Worm (Caenorhabditis elegans) whole organism, L2 larva: Measurements from ENCODE around the gene W04H10.2.
"Not testable (repeated sequence)": the region's sequence is repeated elsewhere in the genome, so short reads cannot be mapped to it uniquely, and the experiment has no call there.

ENCODE experiments used
- C34F6.9 ChIP-seq: fragments of 150-350 bp; optimal IDR thresholded peaks from 2 replicates; lab custom pipeline; 2014; ENCODE audit warnings: missing biosample characterization, missing genetic modification characterization
- F13H6.1 ChIP-seq: sonication (generic microtip); optimal IDR thresholded peaks from 2 replicates; lab custom pipeline; 2016; ENCODE audit warnings: missing genetic modification characterization, missing compliant biosample characterization
- R02D3.7 ChIP-seq: fragments of 150-350 bp; optimal IDR thresholded peaks from 2 replicates; lab custom pipeline; 2014; ENCODE audit warnings: missing biosample characterization, missing genetic modification characterization
- Y55F3AM.14 ChIP-seq: fragments of 200-800 bp; sonication (Bioruptor generic); optimal IDR thresholded peaks from 2 replicates; lab custom pipeline; 2018; ENCODE audit warnings: mild to moderate bottlenecking, missing genetic modification characterization, missing compliant biosample characterization
- ZK546.5 ChIP-seq: sonication (generic microtip); optimal IDR thresholded peaks from 2 replicates; lab custom pipeline; 2017; ENCODE audit warnings: missing biosample characterization, missing genetic modification characterization
- alr-1 ChIP-seq: fragments of 150-350 bp; optimal IDR thresholded peaks from 2 replicates; lab custom pipeline; 2014; ENCODE audit warnings: missing biosample characterization, missing genetic modification characterization
- aly-2 ChIP-seq: fragments of 150-350 bp; optimal IDR thresholded peaks from 2 replicates; lab custom pipeline; 2014; ENCODE audit warnings: missing biosample characterization, missing genetic modification characterization
- ama-1 ChIP-seq: fragments of 150-350 bp; optimal IDR thresholded peaks from 2 replicates; lab custom pipeline; 2018; ENCODE audit warnings: inconsistent platforms
- blmp-1 ChIP-seq: sonication (generic microtip); optimal IDR thresholded peaks from 2 replicates; lab custom pipeline; 2017; ENCODE audit warnings: missing genetic modification characterization, mild to moderate bottlenecking, missing compliant biosample characterization, antibody characterized with exemption, moderate library complexity; ENCODE audit not compliant: insufficient read depth
- ceh-16 ChIP-seq: fragments of 150-350 bp; optimal IDR thresholded peaks from 2 replicates; lab custom pipeline; 2014; ENCODE audit warnings: missing biosample characterization, missing genetic modification characterization
- ceh-82 ChIP-seq: fragments of 150-350 bp; optimal IDR thresholded peaks from 2 replicates; lab custom pipeline; 2014; ENCODE audit warnings: missing biosample characterization, missing genetic modification characterization
- crh-2 ChIP-seq: sonication (generic microtip); optimal IDR thresholded peaks from 2 replicates; lab custom pipeline; 2017; ENCODE audit warnings: missing biosample characterization, missing genetic modification characterization
- egl-27 ChIP-seq: sonication (generic microtip); optimal IDR thresholded peaks from 3 replicates; lab custom pipeline; 2017; ENCODE audit warnings: missing biosample characterization, missing genetic modification reagents, missing genetic modification characterization
- elt-3 ChIP-seq: sonication (generic microtip); optimal IDR thresholded peaks from 2 replicates; lab custom pipeline; 2017; ENCODE audit warnings: missing biosample characterization, missing genetic modification characterization
- fos-1 ChIP-seq: fragments of 150-350 bp; optimal IDR thresholded peaks from 2 replicates; lab custom pipeline; 2014; ENCODE audit warnings: missing biosample characterization, missing genetic modification characterization
- gmeb-1 ChIP-seq: fragments of 150-350 bp; optimal IDR thresholded peaks from 2 replicates; lab custom pipeline; 2014; ENCODE audit warnings: missing biosample characterization, missing genetic modification characterization
- lin-11 ChIP-seq: fragments of 150-350 bp; sonication (generic microtip); optimal IDR thresholded peaks from 2 replicates; lab custom pipeline; 2014; ENCODE audit warnings: missing biosample characterization, missing genetic modification characterization, inconsistent platforms, mixed read lengths
- lin-13 ChIP-seq: fragments of 150-350 bp; optimal IDR thresholded peaks from 2 replicates; lab custom pipeline; 2014; ENCODE audit warnings: missing biosample characterization, missing genetic modification reagents, missing genetic modification characterization
- lin-39 ChIP-seq: fragments of 150-350 bp; optimal IDR thresholded peaks from 2 replicates; lab custom pipeline; 2014; ENCODE audit warnings: missing biosample characterization, missing genetic modification reagents, missing genetic modification characterization
- lsy-2 ChIP-seq, 2 experiments: fragments of 150-350 bp in 1 of 2; sonication (generic microtip) in 1 of 2; optimal IDR thresholded peaks; 2 replicates each; lab custom pipeline; 2014 to 2017; ENCODE audit warnings: missing biosample characterization in 2 of 2, missing genetic modification characterization in 2 of 2
- mab-5 ChIP-seq: fragments of 150-350 bp; optimal IDR thresholded peaks from 2 replicates; lab custom pipeline; 2014; ENCODE audit warnings: missing biosample characterization, missing genetic modification characterization
- mbf-1 ChIP-seq: sonication (generic microtip); optimal IDR thresholded peaks from 2 replicates; lab custom pipeline; 2017; ENCODE audit warnings: missing biosample characterization, missing genetic modification characterization
- mdl-1 ChIP-seq, 2 experiments: fragments of 150-350 bp in 1 of 2; sonication (generic microtip) in 1 of 2; optimal IDR thresholded peaks; 2 replicates each; lab custom pipeline; 2017; ENCODE audit warnings: missing biosample characterization in 2 of 2, missing genetic modification characterization in 2 of 2
- nhr-10 ChIP-seq: sonication (generic microtip); optimal IDR thresholded peaks from 2 replicates; lab custom pipeline; 2017; ENCODE audit warnings: missing biosample characterization, missing genetic modification characterization
- nhr-11 ChIP-seq: fragments of 150-350 bp; optimal IDR thresholded peaks from 2 replicates; lab custom pipeline; 2014; ENCODE audit warnings: missing biosample characterization, missing genetic modification characterization
- nhr-12 ChIP-seq: fragments of 150-350 bp; optimal IDR thresholded peaks from 2 replicates; lab custom pipeline; 2014; ENCODE audit warnings: missing biosample characterization, missing genetic modification characterization
- nhr-129 ChIP-seq: fragments of 150-350 bp; optimal IDR thresholded peaks from 2 replicates; lab custom pipeline; 2014; ENCODE audit warnings: missing biosample characterization, missing genetic modification characterization
- nhr-21 ChIP-seq: fragments of 150-350 bp; optimal IDR thresholded peaks from 2 replicates; lab custom pipeline; 2014; ENCODE audit warnings: missing biosample characterization, missing genetic modification characterization
- nhr-25 ChIP-seq: fragments of 150-350 bp; sonication (generic microtip); optimal IDR thresholded peaks from 3 replicates; lab custom pipeline; 2014; ENCODE audit warnings: missing biosample characterization, missing genetic modification characterization
- nhr-6 ChIP-seq: fragments of 150-350 bp; optimal IDR thresholded peaks from 2 replicates; lab custom pipeline; 2014; ENCODE audit warnings: missing biosample characterization, missing genetic modification characterization
- nhr-77 ChIP-seq: fragments of 150-350 bp; optimal IDR thresholded peaks from 2 replicates; lab custom pipeline; 2014; ENCODE audit warnings: missing biosample characterization, missing genetic modification characterization
- peb-1 ChIP-seq: fragments of 150-350 bp; optimal IDR thresholded peaks from 2 replicates; lab custom pipeline; 2014; ENCODE audit warnings: missing biosample characterization, missing genetic modification characterization
- skn-1 ChIP-seq: sonication (generic microtip); optimal IDR thresholded peaks from 2 replicates; lab custom pipeline; 2017; ENCODE audit warnings: missing biosample characterization, missing genetic modification characterization
- sma-3 ChIP-seq: sonication (generic microtip); optimal IDR thresholded peaks from 2 replicates; lab custom pipeline; 2016; ENCODE audit warnings: missing genetic modification reagents, missing genetic modification characterization, missing compliant biosample characterization
- sma-9 ChIP-seq, 2 experiments: fragments of 150-350 bp in 1 of 2; sonication (generic microtip) in 1 of 2; optimal IDR thresholded peaks; 2 replicates each; lab custom pipeline; 2014 to 2016; ENCODE audit warnings: missing genetic modification characterization in 2 of 2, mild to moderate bottlenecking in 1 of 2, missing biosample characterization in 1 of 2, missing compliant biosample characterization in 1 of 2, missing genetic modification reagents in 1 of 2, moderate library complexity in 1 of 2
- snpc-4 ChIP-seq: fragments of 150-350 bp; optimal IDR thresholded peaks from 2 replicates; lab custom pipeline; 2014; ENCODE audit warnings: missing biosample characterization, missing genetic modification characterization
- unc-39 ChIP-seq: fragments of 150-350 bp; optimal IDR thresholded peaks from 2 replicates; lab custom pipeline; 2014; ENCODE audit warnings: missing biosample characterization, missing genetic modification characterization
- unc-55 ChIP-seq: fragments of 150-350 bp; sonication (generic microtip); optimal IDR thresholded peaks from 3 replicates; lab custom pipeline; 2014; ENCODE audit warnings: missing biosample characterization, missing genetic modification reagents, missing genetic modification characterization
- unc-62 ChIP-seq: fragments of 150-350 bp; optimal IDR thresholded peaks from 2 replicates; lab custom pipeline; 2014; ENCODE audit warnings: missing biosample characterization, missing genetic modification reagents, missing genetic modification characterization
- ztf-11 ChIP-seq: sonication (generic microtip); optimal IDR thresholded peaks from 2 replicates; lab custom pipeline; 2017; ENCODE audit warnings: missing biosample characterization, missing genetic modification characterization

The W04H10.2 gene

ce11 chrII:587533-587932 lies 17.8 kb upstream of the W04H10.2 start, which contains the start of gene fbxb-34:
Gene fbxb-34 (plus strand): TSS chrII:587833.
- TF ChIP-seq sma-3 (GFP tag; lab: Kevin White, UChicago) (no peak), elt-3 (no peak), fos-1 (tag; lab: Kevin White, UChicago) (no peak), blmp-1 (tag; lab: Kevin White, UChicago) (no peak), unc-55 (GFP tag; lab: Kevin White, UChicago) (no peak), aly-2 (tag; lab: Kevin White, UChicago) (no peak), ama-1 (lab: Kevin White, UChicago) (no peak), nhr-11 (tag; lab: Kevin White, UChicago) (no peak), unc-62 (GFP tag; lab: Kevin White, UChicago) (no peak), lsy-2 (tag; optimal IDR thresholded peaks at IDR 0.05; lab: Kevin White, UChicago) (no peak), ztf-11 (tag; lab: Kevin White, UChicago) (no peak), lin-39 (no peak), snpc-4 (tag; lab: Kevin White, UChicago) (no peak), crh-2 (tag; lab: Kevin White, UChicago) (no peak), alr-1 (tag; lab: Kevin White, UChicago) (no peak), nhr-77 (tag; lab: Kevin White, UChicago) (no peak)

DNA sequence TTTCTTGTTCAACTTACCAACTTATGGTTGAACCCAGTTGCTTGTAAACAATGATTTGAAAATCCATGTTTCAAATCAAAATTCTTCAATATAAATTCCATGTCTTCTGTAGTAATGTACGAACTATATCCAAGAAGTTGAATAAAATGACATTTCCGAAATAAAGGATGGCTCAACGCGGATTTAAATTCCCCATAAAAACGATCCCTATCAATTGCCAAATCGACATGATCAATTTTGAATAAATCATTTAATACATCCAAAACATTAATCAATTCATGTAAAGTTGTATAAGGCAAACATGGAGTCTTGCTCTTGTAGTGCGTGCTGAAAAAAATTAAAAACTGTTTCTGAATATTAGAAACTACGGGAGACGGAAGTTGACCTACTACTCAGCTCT lies 14.3 kb upstream of the W04H10.2 start, which contains the start of gene W08F4.10:
W08F4.10 (minus strand) TSS at position 101 of the 400 bp plus-strand sequence.
- TF ChIP-seq unc-55 (GFP tag; lab: Kevin White, UChicago), result no peak
- TF ChIP-seq sma-9 (GFP tag; optimal IDR thresholded peaks at IDR 0.05; lab: Kevin White, UChicago), result no peak
- no peak for TF ChIP-seq sma-9 (tag; optimal IDR thresholded peaks at IDR 0.05; lab: Kevin White, UChicago)
- TF ChIP-seq nhr-21 (tag; lab: Kevin White, UChicago), result no peak
- no peak for TF ChIP-seq nhr-6 (tag; lab: Kevin White, UChicago)
- no peak for TF ChIP-seq ceh-16 (tag; lab: Kevin White, UChicago)
- no peak for TF ChIP-seq mbf-1 (tag; lab: Kevin White, UChicago)
- no peak for TF ChIP-seq nhr-12
- TF ChIP-seq ama-1 (lab: Kevin White, UChicago), result no peak
- TF ChIP-seq, all 48 proteins: peak for 0

- not testable (repeated sequence) for TF ChIP-seq elt-3; nhr-10 (tag; lab: Kevin White, UChicago); egl-27
Measured at ce11 chrII:593221-593620, 12.1 kb upstream of the W04H10.2 start, which contains the start of gene W08F4.1. Gene W08F4.1 (plus strand): TSS chrII:593521.

DNA sequence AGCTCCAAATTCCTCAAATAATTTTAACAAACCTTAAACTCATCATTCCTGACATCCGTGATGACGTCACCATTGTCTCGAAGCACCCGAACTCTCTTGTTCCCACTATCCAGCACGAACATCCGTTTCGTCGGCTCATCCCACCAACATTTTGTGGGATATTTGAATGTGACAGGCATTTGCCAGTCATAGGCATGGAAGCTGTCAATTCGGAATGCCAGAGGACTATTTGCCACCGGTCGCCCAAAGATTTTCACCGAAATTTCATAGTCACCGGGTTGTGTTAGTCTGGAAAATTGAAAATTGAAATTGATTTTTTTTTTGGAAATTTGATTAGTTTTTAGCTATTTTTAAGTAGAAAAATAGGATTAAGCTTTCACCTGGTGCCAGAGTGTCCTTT lies 8.7 kb upstream of the W04H10.2 start:
- TF ChIP-seq Y55F3AM.14 (GFP tag; lab: Kevin White, UChicago) (no peak), lin-13 (no peak), nhr-11 (tag; lab: Kevin White, UChicago) (no peak), C34F6.9 (tag; lab: Kevin White, UChicago) (no peak), mab-5 (tag; lab: Kevin White, UChicago) (no peak)

DNA sequence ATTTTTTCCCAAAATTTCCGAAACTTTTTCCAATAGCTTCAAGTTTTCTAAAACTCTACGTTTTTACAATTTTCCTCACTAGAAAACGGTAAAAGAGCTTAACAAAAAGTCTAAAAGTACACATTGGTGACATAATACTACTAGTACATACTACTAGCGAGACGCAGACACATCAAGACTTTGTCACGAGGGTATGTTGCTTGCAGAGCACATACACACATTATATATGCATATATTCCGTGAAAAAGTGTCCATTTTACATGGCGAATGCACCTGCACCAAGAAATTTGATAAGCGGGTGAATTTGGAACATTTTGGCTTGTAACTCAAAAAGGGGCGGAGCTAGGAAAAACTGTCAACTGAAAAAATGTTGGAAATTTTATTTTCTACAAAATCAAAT lies 4.1 kb upstream of the W04H10.2 start:
- peak; percentile 49 for TF ChIP-seq egl-27
- TF ChIP-seq snpc-4 (tag; lab: Kevin White, UChicago), result no peak
- TF ChIP-seq nhr-6 (tag; lab: Kevin White, UChicago), result no peak
- TF ChIP-seq sma-9 (GFP tag; optimal IDR thresholded peaks at IDR 0.05; lab: Kevin White, UChicago), result peak; percentile 78
- no peak for TF ChIP-seq sma-9 (tag; optimal IDR thresholded peaks at IDR 0.05; lab: Kevin White, UChicago)
- TF ChIP-seq lsy-2 (tag; optimal IDR thresholded peaks at IDR 0.05; lab: Kevin White, UChicago), result peak in 1 of 2 experiments; percentile 65
- peak; percentile 21 for TF ChIP-seq mab-5 (tag; lab: Kevin White, UChicago)
- peak; percentile 70 for TF ChIP-seq C34F6.9 (tag; lab: Kevin White, UChicago)
- TF ChIP-seq R02D3.7, result no peak
- TF ChIP-seq F13H6.1 (tag; lab: Kevin White, UChicago), result no peak
- peak; percentile 32 for TF ChIP-seq gmeb-1
- TF ChIP-seq unc-55 (GFP tag; lab: Kevin White, UChicago), result peak; percentile 79
- TF ChIP-seq nhr-129, result peak; percentile 74
- TF ChIP-seq elt-3, result no peak
- no peak for TF ChIP-seq peb-1 (tag; lab: Kevin White, UChicago)
- no peak for TF ChIP-seq alr-1 (tag; lab: Kevin White, UChicago)
- peak; percentile 10 to 67 for TF ChIP-seq mdl-1 (tag; optimal IDR thresholded peaks at IDR 0.05; lab: Kevin White, UChicago)
- TF ChIP-seq nhr-25, result no peak
- no peak for TF ChIP-seq skn-1 (tag; lab: Kevin White, UChicago)
- TF ChIP-seq nhr-12, result no peak
- TF ChIP-seq unc-62 (GFP tag; lab: Kevin White, UChicago), result no peak
- no peak for TF ChIP-seq fos-1 (tag; lab: Kevin White, UChicago)
- no peak for TF ChIP-seq lin-11 (tag; lab: Kevin White, UChicago)
- peak; percentile 58 for TF ChIP-seq crh-2 (tag; lab: Kevin White, UChicago)
- no peak for TF ChIP-seq lin-13
- no peak for TF ChIP-seq ceh-82 (tag; lab: Kevin White, UChicago)
- TF ChIP-seq ZK546.5 (tag; lab: Kevin White, UChicago), result no peak
- TF ChIP-seq unc-39 (tag; lab: Kevin White, UChicago), result no peak
